Worm (Caenorhabditis elegans) whole organism, L2 larva: ENCODE data around the gene fbxa-165.

Experiments used
- F13H6.1 ChIP-seq: sonication (generic microtip); optimal IDR thresholded peaks from 2 replicates; lab custom pipeline; 2016; ENCODE audit warnings: missing genetic modification characterization, missing compliant biosample characterization
- nhr-11 ChIP-seq: fragments of 150-350 bp; optimal IDR thresholded peaks from 2 replicates; lab custom pipeline; 2014; ENCODE audit warnings: missing biosample characterization, missing genetic modification characterization
- nhr-129 ChIP-seq: fragments of 150-350 bp; optimal IDR thresholded peaks from 2 replicates; lab custom pipeline; 2014; ENCODE audit warnings: missing biosample characterization, missing genetic modification characterization
- nhr-77 ChIP-seq: fragments of 150-350 bp; optimal IDR thresholded peaks from 2 replicates; lab custom pipeline; 2014; ENCODE audit warnings: missing biosample characterization, missing genetic modification characterization
- unc-62 ChIP-seq: fragments of 150-350 bp; optimal IDR thresholded peaks from 2 replicates; lab custom pipeline; 2014; ENCODE audit warnings: missing biosample characterization, missing genetic modification reagents, missing genetic modification characterization
- zag-1 ChIP-seq: fragments of 150-350 bp; optimal IDR thresholded peaks from 2 replicates; lab custom pipeline; 2014; ENCODE audit warnings: missing biosample characterization, missing genetic modification characterization
- ztf-11 ChIP-seq: sonication (generic microtip); optimal IDR thresholded peaks from 2 replicates; lab custom pipeline; 2017; ENCODE audit warnings: missing biosample characterization, missing genetic modification characterization

DNA sequence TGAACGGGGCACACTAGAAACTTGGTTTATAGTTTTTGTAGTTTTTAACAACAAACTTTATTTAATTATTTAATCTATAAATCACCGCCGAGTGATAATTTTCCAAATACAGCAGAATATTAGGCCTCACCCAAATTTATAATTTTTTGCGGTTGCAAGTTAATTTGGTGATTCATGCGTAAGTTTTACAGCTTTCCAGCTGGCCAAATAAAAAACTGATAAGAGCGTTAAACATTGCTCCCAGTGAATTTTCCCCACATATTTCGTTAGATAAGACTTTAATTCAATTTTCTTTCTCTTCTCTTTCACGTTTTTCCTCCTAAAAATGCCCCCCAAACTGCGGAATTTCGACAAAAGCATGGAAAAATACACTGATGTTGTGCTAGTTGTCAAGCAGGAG is 14.8 kb downstream of the fbxa-165 start, which contains the start of gene bath-47:
- TF ChIP-seq ztf-11 (tag; lab: Kevin White, UChicago) (no peak), F13H6.1 (tag; lab: Kevin White, UChicago) (no peak), nhr-77 (tag; lab: Kevin White, UChicago) (no peak), unc-62 (no peak), nhr-129 (no peak), nhr-11 (no peak), zag-1 (no peak)
